Fruit fly (Drosophila melanogaster): ENCODE data around the gene RhoGAP15B.

RhoGAP15B gene

dm6 chrX:16942735-16943514 lies at the start of gene RhoGAP15B, which contains the start of gene CG13001 (continued):
- no peak for TF ChIP-seq CG10565 (GFP tag; optimal IDR thresholded peaks at IDR 0.05)
- TF ChIP-seq Antp (GFP tag; optimal IDR thresholded peaks at IDR 0.05): no peak
- TF ChIP-seq Atf-2 (GFP tag; optimal IDR thresholded peaks at IDR 0.05): no peak
- TF ChIP-seq CG30431 (GFP tag; optimal IDR thresholded peaks at IDR 0.05): no peak
- no peak for TF ChIP-seq dpn (GFP tag; optimal IDR thresholded peaks at IDR 0.05)
- TF ChIP-seq stc (GFP tag; IDR thresholded peaks at IDR 0.05): no peak
- TF ChIP-seq sqz (GFP tag; optimal IDR thresholded peaks at IDR 0.05): peak; percentile 48
- peak; percentile 28; the same call in 1 of the 2 replicates for TF ChIP-seq CG32767 (GFP tag; IDR thresholded peaks at IDR 0.05)
- TF ChIP-seq ab (GFP tag; optimal IDR thresholded peaks at IDR 0.05): no peak
- TF ChIP-seq Hsf (GFP tag; optimal IDR thresholded peaks at IDR 0.05): no peak
- TF ChIP-seq MTF-1 (GFP tag; optimal IDR thresholded peaks at IDR 0.05; ENCODE audit: borderline replicate concordance): no peak
- TF ChIP-seq CG34224 (GFP tag; IDR thresholded peaks at IDR 0.05; ENCODE audit: partially characterized antibody): peak; percentile 68
- TF ChIP-seq CG30020 (tag; optimal IDR thresholded peaks at IDR 0.05): peak; percentile 39
- no peak for TF ChIP-seq CG12769 (tag; optimal IDR thresholded peaks at IDR 0.05)
- no peak for TF ChIP-seq CG1233 (GFP tag; optimal IDR thresholded peaks at IDR 0.05)
- TF ChIP-seq pb (GFP tag; optimal IDR thresholded peaks at IDR 0.05): no peak
- no peak for TF ChIP-seq CrebB (tag; optimal IDR thresholded peaks at IDR 0.05)
- TF ChIP-seq Awh (GFP tag; IDR thresholded peaks at IDR 0.05): no peak
- no peak for TF ChIP-seq klu (GFP tag; IDR thresholded peaks at IDR 0.05)
- no peak for TF ChIP-seq Hand (GFP tag; optimal IDR thresholded peaks at IDR 0.05)
- TF ChIP-seq Fer3 (tag; optimal IDR thresholded peaks at IDR 0.05): no peak
- TF ChIP-seq CG13287 (GFP tag; IDR thresholded peaks at IDR 0.05; ENCODE audit: partially characterized antibody): peak; percentile 70
- no peak for TF ChIP-seq CG4707 (GFP tag; optimal IDR thresholded peaks at IDR 0.05)
- TF ChIP-seq Dbx (GFP tag; IDR thresholded peaks at IDR 0.05): no peak
- TF ChIP-seq Eip74EF (GFP tag; optimal IDR thresholded peaks at IDR 0.05): no peak
- TF ChIP-seq Pdp1 (GFP tag; optimal IDR thresholded peaks at IDR 0.05): peak in 1 of 2 experiments; percentile 36
- TF ChIP-seq CG15011 (GFP tag; optimal IDR thresholded peaks at IDR 0.05): no peak
- TF ChIP-seq p53 (GFP tag; optimal IDR thresholded peaks at IDR 0.05): no peak
- TF ChIP-seq lilli (GFP tag; optimal IDR thresholded peaks at IDR 0.05): no peak
- no peak for TF ChIP-seq fd3F (GFP tag; optimal IDR thresholded peaks at IDR 0.05)
- TF ChIP-seq lab (GFP tag; optimal IDR thresholded peaks at IDR 0.05): no peak
- TF ChIP-seq CG6689 (GFP tag; IDR thresholded peaks at IDR 0.05): no peak
- TF ChIP-seq Lhr (GFP tag; optimal IDR thresholded peaks at IDR 0.05): no peak
- TF ChIP-seq CG42726 (GFP tag; IDR thresholded peaks at IDR 0.05; ENCODE audit: partially characterized antibody): peak; percentile 80
- TF ChIP-seq aop (GFP tag; IDR thresholded peaks at IDR 0.05): no peak
- TF ChIP-seq hth (optimal IDR thresholded peaks at IDR 0.05): no peak
- TF ChIP-seq wor (GFP tag; IDR thresholded peaks at IDR 0.05): no peak
- peak; percentile 61; the same call in 1 of the 3 replicates for TF ChIP-seq hb (GFP tag; IDR thresholded peaks at IDR 0.05; ENCODE audit: partially characterized antibody)
- no peak for TF ChIP-seq al (GFP tag; IDR thresholded peaks at IDR 0.05)
- TF ChIP-seq fd102C (GFP tag; optimal IDR thresholded peaks at IDR 0.05): no peak
- TF ChIP-seq CG14014 (GFP tag; IDR thresholded peaks at IDR 0.05): no peak
- no peak for TF ChIP-seq emc (GFP tag; optimal IDR thresholded peaks at IDR 0.05)
- peak; percentile 67 for TF ChIP-seq E2f2 (GFP tag; IDR thresholded peaks at IDR 0.05)
- no peak for TF ChIP-seq CG11560 (tag; IDR thresholded peaks at IDR 0.05)
- TF ChIP-seq unpg (GFP tag; optimal IDR thresholded peaks at IDR 0.05): no peak
- no peak for TF ChIP-seq tin (GFP tag; optimal IDR thresholded peaks at IDR 0.05)
- TF ChIP-seq ap (GFP tag; IDR thresholded peaks at IDR 0.05): no peak
- TF ChIP-seq crp (GFP tag; optimal IDR thresholded peaks at IDR 0.05): no peak
- no peak for TF ChIP-seq CG12236 (GFP tag; optimal IDR thresholded peaks at IDR 0.05)

Data from whole organism, embryonic.